Worm (Caenorhabditis elegans): Measurements from ENCODE around the gene F40F12.3.
A peak's percentile ranks its signal among the peaks of the same experiment; 100 is the strongest.

The F40F12.3 gene

ce11 chrIII:9944723-9945122 is 24.1 kb upstream of the F40F12.3 start, which contains the start of gene gln-2:
Gene gln-2, minus strand, starts transcription at chrIII:9944823.
- TF ChIP-seq tbx-2 (tag; optimal IDR thresholded peaks at IDR 0.05) (no peak), blmp-1 (tag; optimal IDR thresholded peaks at IDR 0.05) (no peak), ztf-4 (tag; optimal IDR thresholded peaks at IDR 0.05) (no peak), ceh-90 (tag; optimal IDR thresholded peaks at IDR 0.05) (no peak), elt-3 (tag; optimal IDR thresholded peaks at IDR 0.05) (no peak), C16A3.4 (tag; optimal IDR thresholded peaks at IDR 0.05) (no peak), mdl-1 (tag; optimal IDR thresholded peaks at IDR 0.05) (no peak), pax-3 (tag; optimal IDR thresholded peaks at IDR 0.05) (no peak), Y116A8C.19 (tag; optimal IDR thresholded peaks at IDR 0.05; ENCODE audit: borderline replicate concordance) (no peak), xbp-1 (tag; optimal IDR thresholded peaks at IDR 0.05) (no peak), hlh-4 (tag; optimal IDR thresholded peaks at IDR 0.05) (no peak)

ce11 chrIII:9941020-9941674 is 20.5 kb upstream of the F40F12.3 start, which contains the start of the genes K03H1.9 and K03H1.12:
Gene K03H1.9, minus strand, starts transcription at chrIII:9941490.
Gene K03H1.12, plus strand, starts transcription at chrIII:9941624.
- TF ChIP-seq jun-1 (tag; optimal IDR thresholded peaks at IDR 0.05) = no peak
- no peak for TF ChIP-seq pqm-1 (tag; optimal IDR thresholded peaks at IDR 0.05)
- TF ChIP-seq unc-30 (tag; optimal IDR thresholded peaks at IDR 0.05) = no peak
- no peak for TF ChIP-seq unc-62 (GFP tag; optimal IDR thresholded peaks at IDR 0.05)
- no peak for TF ChIP-seq dsc-1 (tag; optimal IDR thresholded peaks at IDR 0.05)

ce11 chrIII:9932091-9932490 is 11.4 kb upstream of the F40F12.3 start, which contains the start of gene dec-7:
Gene dec-7, plus strand, starts transcription at chrIII:9932398.
- TF ChIP-seq nhr-11 (tag; optimal IDR thresholded peaks at IDR 0.05) = no peak
- no peak for TF ChIP-seq nhr-85 (tag)
- no peak for TF ChIP-seq elt-3 (tag; optimal IDR thresholded peaks at IDR 0.05)
- no peak for TF ChIP-seq F16B12.6 (tag; optimal IDR thresholded peaks at IDR 0.05)
- no peak for TF ChIP-seq egl-13 (tag; optimal IDR thresholded peaks at IDR 0.05)
- no peak for TF ChIP-seq rnt-1 (tag; optimal IDR thresholded peaks at IDR 0.05)
- TF ChIP-seq sup-37 (GFP tag; optimal IDR thresholded peaks at IDR 0.05) = no peak
- no peak for TF ChIP-seq dsc-1 (tag; optimal IDR thresholded peaks at IDR 0.05)
- no peak for TF ChIP-seq lin-35 (GFP tag; optimal IDR thresholded peaks at IDR 0.05)
- TF ChIP-seq nhr-19 (GFP tag; conservative IDR thresholded peaks at IDR 0.05) = no peak
- no peak for TF ChIP-seq fkh-10 (GFP tag; optimal IDR thresholded peaks at IDR 0.05)
- no peak for TF ChIP-seq jun-1 (tag; optimal IDR thresholded peaks at IDR 0.05)
- TF ChIP-seq xbp-1 (tag; optimal IDR thresholded peaks at IDR 0.05) = no peak
- no peak for TF ChIP-seq aly-2 (tag; optimal IDR thresholded peaks at IDR 0.05)
- TF ChIP-seq lir-3 (tag; optimal IDR thresholded peaks at IDR 0.05; ENCODE audit: poor library complexity) = no peak
- no peak for TF ChIP-seq nhr-71 (tag; optimal IDR thresholded peaks at IDR 0.05)
- no peak for TF ChIP-seq ets-5 (GFP tag; IDR thresholded peaks at IDR 0.05)

- TF ChIP-seq elt-2 (tag; optimal IDR thresholded peaks at IDR 0.05) (peak; percentile 93), fkh-4 (tag; optimal IDR thresholded peaks at IDR 0.05; ENCODE audit: borderline replicate concordance) (no peak), jun-1 (tag; optimal IDR thresholded peaks at IDR 0.05) (peak; percentile 10), pqm-1 (tag; optimal IDR thresholded peaks at IDR 0.05) (peak; percentile 8), ceh-90 (tag; optimal IDR thresholded peaks at IDR 0.05) (no peak), lin-35 (GFP tag; optimal IDR thresholded peaks at IDR 0.05) (peak in 1 of 2 experiments; percentile 32), efl-1 (optimal IDR thresholded peaks at IDR 0.05) (no peak), efl-1 (GFP tag; optimal IDR thresholded peaks at IDR 0.05 in 1 of 2) (peak in 1 of 2 experiments; percentile 91)
Measured at ce11 chrIII:9930406-9930805, 9.7 kb upstream of the F40F12.3 start.

ce11 chrIII:9929525-9929924 is 8.9 kb upstream of the F40F12.3 start:
- peak; percentile 57 for TF ChIP-seq nhr-85 (tag)
- TF ChIP-seq unc-98 (GFP tag; IDR thresholded peaks at IDR 0.05) = no peak
